Fruit fly (Drosophila melanogaster): Measurements from ENCODE around the gene Arp5.

dm6 chr3R:18146629-18147028 lies 38.7 kb upstream of the Arp5 start:
- no peak for TF ChIP-seq Taf1 (GFP tag; IDR thresholded peaks at IDR 0.05)
- no peak for TF ChIP-seq CG7556 (GFP tag; optimal IDR thresholded peaks at IDR 0.05)
- no peak for TF ChIP-seq CG11398 (GFP tag; optimal IDR thresholded peaks at IDR 0.05)
- no peak for TF ChIP-seq wek (GFP tag; optimal IDR thresholded peaks at IDR 0.05)
- no peak for TF ChIP-seq Mad (GFP tag; optimal IDR thresholded peaks at IDR 0.05)
- no peak for TF ChIP-seq NC2α (GFP tag; optimal IDR thresholded peaks at IDR 0.05)
- no peak for TF ChIP-seq tin (GFP tag; optimal IDR thresholded peaks at IDR 0.05)
- no peak for TF ChIP-seq CG7786 (GFP tag; optimal IDR thresholded peaks at IDR 0.05)
- TF ChIP-seq fd102C (GFP tag; optimal IDR thresholded peaks at IDR 0.05), result no peak
- no peak for TF ChIP-seq Scr (GFP tag; IDR thresholded peaks at IDR 0.05; ENCODE audit: partially characterized antibody)
